Fruit fly (Drosophila melanogaster) whole organism, prepupa: Measurements from ENCODE around the gene CG44837.

ENCODE experiments used
- CG10631 ChIP-seq: fragments of 200-800 bp; sonication (Bioruptor generic); optimal IDR thresholded peaks from 2 replicates; lab custom pipeline; 2016; ENCODE audit warnings: missing biosample characterization, missing genetic modification characterization
- CG11902 ChIP-seq: fragments of 200-800 bp; sonication (Bioruptor generic); optimal IDR thresholded peaks from 3 replicates; lab custom pipeline; 2016; ENCODE audit warnings: missing biosample characterization, missing genetic modification characterization
- CG1621 ChIP-seq: fragments of 200-800 bp; sonication (Bioruptor generic); optimal IDR thresholded peaks from 3 replicates; lab custom pipeline; 2018; ENCODE audit warnings: missing biosample characterization, mild to moderate bottlenecking, missing genetic modification characterization
- CG16779 ChIP-seq: fragments of 200-800 bp; sonication (Bioruptor generic); optimal IDR thresholded peaks from 3 replicates; lab custom pipeline; 2017; ENCODE audit warnings: missing biosample characterization, mild to moderate bottlenecking, missing genetic modification characterization
- CG3032 ChIP-seq: fragments of 200-800 bp; optimal IDR thresholded peaks from 2 replicates; lab custom pipeline; 2019; ENCODE audit warnings: missing biosample characterization, mild to moderate bottlenecking, missing genetic modification characterization, moderate library complexity
- CG31627 ChIP-seq: fragments of 200-800 bp; sonication (Bioruptor generic); optimal IDR thresholded peaks from 3 replicates; lab custom pipeline; 2016; ENCODE audit warnings: missing biosample characterization, missing genetic modification characterization
- CG32006 ChIP-seq: fragments of 200-800 bp; sonication (Bioruptor generic); optimal IDR thresholded peaks from 3 replicates; lab custom pipeline; 2017; ENCODE audit warnings: missing biosample characterization, mild to moderate bottlenecking, missing genetic modification characterization
- CG34406 ChIP-seq: fragments of 200-800 bp; sonication (Bioruptor generic); optimal IDR thresholded peaks from 3 replicates; lab custom pipeline; 2016; ENCODE audit warnings: missing biosample characterization, missing genetic modification characterization
- CG6163 ChIP-seq: fragments of 200-800 bp; sonication (Bioruptor generic); IDR thresholded peaks from 3 replicates; pipeline ENCODE4 v1.3.6; 2022; ENCODE audit warnings: missing biosample characterization, missing genetic modification characterization
- CG6276 ChIP-seq: fragments of 200-800 bp; sonication (Bioruptor generic); optimal IDR thresholded peaks from 2 replicates; lab custom pipeline; 2017; ENCODE audit warnings: missing biosample characterization, mild to moderate bottlenecking, missing genetic modification characterization
- CG6808 ChIP-seq: fragments of 200-800 bp; sonication (Bioruptor generic); optimal IDR thresholded peaks from 3 replicates; lab custom pipeline; 2017; ENCODE audit warnings: missing biosample characterization, missing genetic modification characterization, mild to moderate bottlenecking, moderate library complexity, missing genetic modification reagents
- CG7368 ChIP-seq: fragments of 200-800 bp; sonication (Bioruptor generic); optimal IDR thresholded peaks from 3 replicates; lab custom pipeline; 2016; ENCODE audit warnings: missing biosample characterization, missing genetic modification characterization
- CG8319 ChIP-seq: fragments of 200-800 bp; sonication (Bioruptor generic); optimal IDR thresholded peaks from 3 replicates; lab custom pipeline; 2016; ENCODE audit warnings: missing biosample characterization, missing genetic modification characterization
- CG8632 ChIP-seq: fragments of 200-800 bp; sonication (Bioruptor generic); optimal IDR thresholded peaks from 3 replicates; lab custom pipeline; 2016; ENCODE audit warnings: missing biosample characterization, missing genetic modification characterization
- CG9139 ChIP-seq: fragments of 200-800 bp; sonication (Bioruptor generic); optimal IDR thresholded peaks from 3 replicates; lab custom pipeline; 2017; ENCODE audit warnings: missing biosample characterization, mild to moderate bottlenecking, missing genetic modification characterization
- Ets21C ChIP-seq: fragments of 200-800 bp; sonication (Bioruptor generic); optimal IDR thresholded peaks from 3 replicates; lab custom pipeline; 2016; ENCODE audit warnings: missing biosample characterization, missing genetic modification characterization
- Ets96B ChIP-seq: fragments of 200-800 bp; optimal IDR thresholded peaks from 2 replicates; lab custom pipeline; 2019; ENCODE audit warnings: missing biosample characterization, mild to moderate bottlenecking, missing genetic modification characterization, moderate library complexity
- Gug ChIP-seq: fragments of 200-800 bp; sonication (Bioruptor generic); IDR thresholded peaks from 2 replicates; pipeline ENCODE4 v1.3.6; 2022; ENCODE audit warnings: missing biosample characterization, missing genetic modification characterization
- Hr38 ChIP-seq: sonication (Bioruptor generic); optimal IDR thresholded peaks from 2 replicates; lab custom pipeline; 2016; ENCODE audit warnings: missing biosample characterization, missing genetic modification characterization
- Lpt ChIP-seq: fragments of 200-800 bp; sonication (Bioruptor generic); optimal IDR thresholded peaks from 3 replicates; lab custom pipeline; 2016; ENCODE audit warnings: missing biosample characterization, missing genetic modification characterization
- OdsH ChIP-seq: fragments of 200-800 bp; sonication (Bioruptor generic); optimal IDR thresholded peaks from 3 replicates; lab custom pipeline; 2016; ENCODE audit warnings: missing biosample characterization, missing genetic modification characterization
- Smox ChIP-seq: fragments of 200-800 bp; sonication (Bioruptor generic); optimal IDR thresholded peaks from 3 replicates; lab custom pipeline; 2016; ENCODE audit warnings: missing biosample characterization, missing genetic modification characterization
- Sox15 ChIP-seq: fragments of 200-800 bp; sonication (Bioruptor generic); optimal IDR thresholded peaks from 3 replicates; lab custom pipeline; 2016; ENCODE audit warnings: missing biosample characterization, missing genetic modification characterization
- achi ChIP-seq: fragments of 200-800 bp; sonication (Bioruptor generic); optimal IDR thresholded peaks from 3 replicates; lab custom pipeline; 2016; ENCODE audit warnings: missing biosample characterization, missing genetic modification characterization
- acj6 ChIP-seq: fragments of 200-800 bp; sonication (Bioruptor generic); optimal IDR thresholded peaks from 3 replicates; lab custom pipeline; 2016; ENCODE audit warnings: missing biosample characterization, missing genetic modification characterization
- dac ChIP-seq: fragments of 200-800 bp; sonication (Bioruptor generic); optimal IDR thresholded peaks from 2 replicates; lab custom pipeline; 2017; ENCODE audit warnings: missing biosample characterization, mild to moderate bottlenecking, missing genetic modification characterization
- dsx ChIP-seq: fragments of 200-800 bp; optimal IDR thresholded peaks from 3 replicates; lab custom pipeline; 2019; ENCODE audit warnings: missing biosample characterization, mild to moderate bottlenecking, missing genetic modification characterization, moderate library complexity; ENCODE audit not compliant: poor library complexity, severe bottlenecking
- eg ChIP-seq: fragments of 200-800 bp; sonication (Bioruptor generic); IDR thresholded peaks from 3 replicates; pipeline ENCODE4 v1.3.6; 2022; ENCODE audit warnings: missing biosample characterization, missing genetic modification characterization
- fd59A ChIP-seq: fragments of 200-800 bp; sonication (Bioruptor generic); optimal IDR thresholded peaks from 2 replicates; lab custom pipeline; 2017; ENCODE audit warnings: missing biosample characterization, mild to moderate bottlenecking, missing genetic modification characterization, missing genetic modification reagents
- fd85E ChIP-seq: fragments of 200-800 bp; sonication (Bioruptor generic); optimal IDR thresholded peaks from 3 replicates; lab custom pipeline; 2016; ENCODE audit warnings: missing biosample characterization, missing genetic modification characterization
- fkh ChIP-seq: fragments of 200-800 bp; sonication (Bioruptor generic); optimal IDR thresholded peaks from 3 replicates; lab custom pipeline; 2017; ENCODE audit warnings: missing biosample characterization, mild to moderate bottlenecking, missing genetic modification characterization, moderate library complexity
- lz ChIP-seq: fragments of 200-800 bp; sonication (Bioruptor generic); optimal IDR thresholded peaks from 3 replicates; lab custom pipeline; 2016; ENCODE audit warnings: missing biosample characterization, missing genetic modification characterization
- spab ChIP-seq: fragments of 200-800 bp; sonication (Bioruptor generic); optimal IDR thresholded peaks from 2 replicates; lab custom pipeline; 2017; ENCODE audit warnings: missing biosample characterization, mild to moderate bottlenecking, missing genetic modification characterization, missing genetic modification reagents
- ss ChIP-seq, 2 experiments: fragments of 200-800 bp; sonication (Bioruptor generic); optimal IDR thresholded peaks; 2 replicates in 1 of 2; 3 replicates in 1 of 2; lab custom pipeline; 2017 to 2018; ENCODE audit warnings: mild to moderate bottlenecking in 2 of 2, missing biosample characterization in 2 of 2, missing genetic modification characterization in 2 of 2, moderate library complexity in 1 of 2
- vri ChIP-seq: fragments of 200-800 bp; sonication (Bioruptor generic); optimal IDR thresholded peaks from 3 replicates; lab custom pipeline; 2016; ENCODE audit warnings: missing biosample characterization, mild to moderate bottlenecking, missing genetic modification characterization

The CG44837 gene

dm6 chr3L:11938716-11939115 is at the start of gene CG44837:
Gene CG44837 (minus strand): TSS chr3L:11938872.
- TF ChIP-seq CG1621 (no peak), Lpt (GFP tag; lab: Kevin White, UChicago) (no peak), CG10631 (no peak), CG6808 (GFP tag; lab: Kevin White, UChicago) (no peak)

dm6 chr3L:11984606-11985005 is 45.9 kb upstream of the CG44837 start, which contains the start of gene CG6938:
Gene CG6938 (plus strand): TSS chr3L:11984906.
- no peak for TF ChIP-seq CG6163
- TF ChIP-seq Ets96B: no peak
- no peak for TF ChIP-seq fkh
- no peak for TF ChIP-seq lz (GFP tag; lab: Kevin White, UChicago)
- TF ChIP-seq Gug: no peak
- no peak for TF ChIP-seq eg (GFP tag; lab: Robert Waterston, UW)
- no peak for TF ChIP-seq Smox (GFP tag; lab: Kevin White, UChicago)
- TF ChIP-seq, all 60 proteins: peak for 0

dm6 chr3L:11975811-11976210 is 37.1 kb upstream of the CG44837 start, which contains the start of gene CG43896:
Gene CG43896 (plus strand): TSS chr3L:11976111.
- TF ChIP-seq Hr38 (GFP tag; lab: Kevin White, UChicago): no peak
- no peak for TF ChIP-seq CG6808 (GFP tag; lab: Kevin White, UChicago)

dm6 chr3L:11974605-11975004 is 35.9 kb upstream of the CG44837 start, which contains the start of gene CG14125:
Gene CG14125 (plus strand): TSS chr3L:11974905.
- no peak for TF ChIP-seq CG11902 (GFP tag; lab: Kevin White, UChicago)
- no peak for TF ChIP-seq lz (GFP tag; lab: Kevin White, UChicago)
- TF ChIP-seq Lpt (GFP tag; lab: Kevin White, UChicago): no peak
- TF ChIP-seq CG16779 (tag; lab: Kevin White, UChicago): no peak
- no peak for TF ChIP-seq Sox15 (GFP tag; lab: Kevin White, UChicago)
- no peak for TF ChIP-seq CG6276 (GFP tag; lab: Kevin White, UChicago)
- TF ChIP-seq ss (GFP tag; optimal IDR thresholded peaks at IDR 0.05; lab: Kevin White, UChicago): no peak
- TF ChIP-seq Ets21C (GFP tag; lab: Kevin White, UChicago): no peak
- no peak for TF ChIP-seq Ets96B
- TF ChIP-seq OdsH (GFP tag; lab: Kevin White, UChicago): no peak
- no peak for TF ChIP-seq CG8632 (GFP tag; lab: Kevin White, UChicago)
- no peak for TF ChIP-seq dsx
- no peak for TF ChIP-seq fd85E (GFP tag; lab: Kevin White, UChicago)
- TF ChIP-seq CG31627: no peak

- TF ChIP-seq CG3032 (tag; lab: Kevin White, UChicago): no peak
- no peak for TF ChIP-seq Ets21C (GFP tag; lab: Kevin White, UChicago)
- TF ChIP-seq dac (GFP tag; lab: Kevin White, UChicago): no peak
- no peak for TF ChIP-seq CG8632 (GFP tag; lab: Kevin White, UChicago)
- no peak for TF ChIP-seq ss (GFP tag; optimal IDR thresholded peaks at IDR 0.05; lab: Kevin White, UChicago)
- no peak for TF ChIP-seq vri
- no peak for TF ChIP-seq CG31627
- TF ChIP-seq achi (GFP tag; lab: Kevin White, UChicago): no peak
- no peak for TF ChIP-seq CG9139
- no peak for TF ChIP-seq Lpt (GFP tag; lab: Kevin White, UChicago)
- TF ChIP-seq CG32006 (GFP tag; lab: Kevin White, UChicago): no peak
- no peak for TF ChIP-seq CG8319 (GFP tag; lab: Kevin White, UChicago)
- no peak for TF ChIP-seq acj6
- no peak for TF ChIP-seq spab (GFP tag; lab: Kevin White, UChicago)
- TF ChIP-seq CG34406 (GFP tag; lab: Kevin White, UChicago): no peak
- no peak for TF ChIP-seq fd59A (GFP tag; lab: Kevin White, UChicago)
- no peak for TF ChIP-seq CG7368 (GFP tag; lab: Kevin White, UChicago)
Observed at dm6 chr3L:11973690-11974089, 35.0 kb upstream of the CG44837 start, which contains the start of gene CG42397. Gene CG42397 (minus strand): TSS chr3L:11973790.
